Worm (Caenorhabditis elegans) whole organism, L4 larva: ENCODE data around the gene irld-57.

Experiments used
- F10B5.3 ChIP-seq: sonication (generic microtip); optimal IDR thresholded peaks from 2 replicates; lab custom pipeline; 2016; ENCODE audit warnings: mild to moderate bottlenecking, missing genetic modification characterization, missing compliant biosample characterization
- T26A8.4 ChIP-seq: fragments of 200-800 bp; sonication (Bioruptor generic); IDR thresholded peaks from 2 replicates; pipeline ENCODE4 v1.3.6; 2022; ENCODE audit warnings: missing genetic modification characterization, missing compliant biosample characterization
- Y48G9A.11 ChIP-seq: fragments of 200-800 bp; sonication (Bioruptor generic); IDR thresholded peaks from 2 replicates; pipeline ENCODE4 v1.3.6; 2022; ENCODE audit warnings: missing genetic modification reagents, missing genetic modification characterization, missing compliant biosample characterization
- Y5F2A.4 ChIP-seq: fragments of 200-800 bp; sonication (Bioruptor generic); optimal IDR thresholded peaks from 2 replicates; lab custom pipeline; 2018; ENCODE audit warnings: mild to moderate bottlenecking, missing genetic modification characterization, missing compliant biosample characterization
- ZK546.5 ChIP-seq, 2 experiments: sonication (generic microtip); optimal IDR thresholded peaks; 2 replicates each; lab custom pipeline; 2017; ENCODE audit warnings: missing biosample characterization in 2 of 2, missing genetic modification characterization in 2 of 2
- aha-1 ChIP-seq: fragments of 150-350 bp; peaks from one replicate; lab custom pipeline; 2014; ENCODE audit warnings: missing biosample characterization, missing genetic modification characterization
- aly-2 ChIP-seq: sonication (generic microtip); optimal IDR thresholded peaks from 2 replicates; lab custom pipeline; 2018; ENCODE audit warnings: missing biosample characterization, missing genetic modification characterization
- ceh-20 ChIP-seq: fragments of 200-800 bp; sonication (Bioruptor generic); IDR thresholded peaks from 2 replicates; pipeline ENCODE4 v1.3.6; 2022; ENCODE audit warnings: missing genetic modification reagents, missing genetic modification characterization, missing compliant biosample characterization
- ceh-44 ChIP-seq: fragments of 200-800 bp; sonication (Bioruptor generic); IDR thresholded peaks from 2 replicates; pipeline ENCODE4 v1.3.6; 2022; ENCODE audit warnings: missing genetic modification reagents, missing genetic modification characterization, missing compliant biosample characterization
- ces-1 ChIP-seq: fragments of 150-350 bp; sonication (generic microtip); optimal IDR thresholded peaks from 4 replicates; lab custom pipeline; 2014; ENCODE audit warnings: missing biosample characterization, missing genetic modification reagents, missing genetic modification characterization
- ctbp-1 ChIP-seq: fragments of 200-800 bp; sonication (Bioruptor generic); IDR thresholded peaks from 2 replicates; pipeline ENCODE4 v1.3.6; 2022; ENCODE audit warnings: missing genetic modification reagents, missing genetic modification characterization, missing compliant biosample characterization
- daf-8 ChIP-seq: fragments of 200-800 bp; sonication (Bioruptor generic); IDR thresholded peaks from 2 replicates; pipeline ENCODE4 v1.3.6; 2022; ENCODE audit warnings: missing genetic modification characterization, missing compliant biosample characterization
- dmd-6 ChIP-seq: fragments of 200-800 bp; sonication (Bioruptor generic); IDR thresholded peaks from 2 replicates; pipeline ENCODE4 v1.3.6; 2022; ENCODE audit warnings: missing genetic modification reagents, missing genetic modification characterization, missing compliant biosample characterization
- gei-8 ChIP-seq: fragments of 200-800 bp; sonication (Bioruptor generic); optimal IDR thresholded peaks from 2 replicates; lab custom pipeline; 2018; ENCODE audit warnings: mild to moderate bottlenecking, missing genetic modification characterization, missing compliant biosample characterization
- lim-7 ChIP-seq: fragments of 200-800 bp; sonication (Bioruptor generic); IDR thresholded peaks from 2 replicates; pipeline ENCODE4 v1.3.6; 2022; ENCODE audit warnings: missing genetic modification characterization, missing compliant biosample characterization
- lin-1 ChIP-seq: fragments of 200-800 bp; sonication (Bioruptor generic); IDR thresholded peaks from 2 replicates; pipeline ENCODE4 v1.3.6; 2022; ENCODE audit warnings: missing genetic modification reagents, missing genetic modification characterization, missing compliant biosample characterization
- lin-15B ChIP-seq: fragments of 150-350 bp; sonication (generic microtip); optimal IDR thresholded peaks from 3 replicates; lab custom pipeline; 2014; ENCODE audit warnings: missing biosample characterization, missing genetic modification characterization
- lsy-2 ChIP-seq, 2 experiments: fragments of 150-350 bp in 1 of 2; sonication (generic microtip) in 1 of 2; optimal IDR thresholded peaks; 2 replicates each; lab custom pipeline; 2014 to 2017; ENCODE audit warnings: missing biosample characterization in 2 of 2, missing genetic modification characterization in 2 of 2
- nhr-10 ChIP-seq: fragments of 150-350 bp; optimal IDR thresholded peaks from 2 replicates; lab custom pipeline; 2014; ENCODE audit warnings: missing biosample characterization, missing genetic modification characterization
- nhr-28 ChIP-seq: fragments of 150-350 bp; optimal IDR thresholded peaks from 2 replicates; lab custom pipeline; 2014; ENCODE audit warnings: missing biosample characterization, missing genetic modification characterization
- nhr-6 ChIP-seq: fragments of 150-350 bp; optimal IDR thresholded peaks from 2 replicates; lab custom pipeline; 2014; ENCODE audit warnings: missing biosample characterization, missing genetic modification characterization
- nhr-77 ChIP-seq: fragments of 150-350 bp; optimal IDR thresholded peaks from 2 replicates; lab custom pipeline; 2014; ENCODE audit warnings: missing biosample characterization, missing genetic modification characterization
- php-3 ChIP-seq: fragments of 200-800 bp; sonication (Bioruptor generic); IDR thresholded peaks from 2 replicates; pipeline ENCODE4 v1.3.6; 2022; ENCODE audit warnings: missing genetic modification reagents, missing genetic modification characterization, missing compliant biosample characterization
- rbr-2 ChIP-seq: sonication (generic microtip); optimal IDR thresholded peaks from 2 replicates; lab custom pipeline; 2016; ENCODE audit warnings: missing genotype, missing genetic modification characterization, missing compliant biosample characterization
- sdz-12 ChIP-seq: fragments of 200-800 bp; sonication (Bioruptor generic); optimal IDR thresholded peaks from 2 replicates; lab custom pipeline; 2018; ENCODE audit warnings: mild to moderate bottlenecking, missing genetic modification characterization, missing compliant biosample characterization
- set-16 ChIP-seq: fragments of 200-800 bp; sonication (Bioruptor generic); IDR thresholded peaks from 2 replicates; pipeline ENCODE4 v1.3.6; 2022; ENCODE audit warnings: missing genetic modification reagents, missing genetic modification characterization, missing compliant biosample characterization
- spr-1 ChIP-seq: sonication (generic microtip); optimal IDR thresholded peaks from 2 replicates; lab custom pipeline; 2016; ENCODE audit warnings: mild to moderate bottlenecking, missing genetic modification characterization, missing compliant biosample characterization
- tag-97 ChIP-seq: fragments of 200-800 bp; sonication (Bioruptor generic); IDR thresholded peaks from 2 replicates; pipeline ENCODE4 v1.3.6; 2022; ENCODE audit warnings: missing genetic modification characterization, missing compliant biosample characterization
- tra-1 ChIP-seq: fragments of 200-800 bp; sonication (Bioruptor generic); IDR thresholded peaks from 2 replicates; pipeline ENCODE4 v1.3.6; 2022; ENCODE audit warnings: missing genetic modification reagents, missing genetic modification characterization, missing compliant biosample characterization
- unc-62 ChIP-seq, 3 experiments: fragments of 150-350 bp in 1 of 3; sonication (generic microtip); optimal IDR thresholded peaks in 2 of 3; peaks in 1 of 3; 1 replicate in 1 of 3; 2 replicates in 2 of 3; lab custom pipeline; 2014 to 2017; ENCODE audit warnings: missing biosample characterization in 3 of 3, missing genetic modification characterization in 3 of 3, missing genetic modification reagents in 3 of 3, missing genotype in 1 of 3
- zag-1 ChIP-seq: fragments of 150-350 bp; optimal IDR thresholded peaks from 2 replicates; lab custom pipeline; 2014; ENCODE audit warnings: missing biosample characterization, missing genetic modification characterization
- zfp-2 ChIP-seq: sonication (generic microtip); optimal IDR thresholded peaks from 2 replicates; lab custom pipeline; 2016; ENCODE audit warnings: mild to moderate bottlenecking, missing genetic modification characterization, missing compliant biosample characterization
- ztf-7 ChIP-seq: fragments of 150-350 bp; optimal IDR thresholded peaks from 2 replicates; lab custom pipeline; 2014; ENCODE audit warnings: missing biosample characterization, missing genetic modification characterization

Gene irld-57

ce11 chrV:15711898-15712297, 14.6 kb downstream of the irld-57 start, which contains the start of gene str-101:
str-101 (minus strand) TSS chrV:15711998.
- TF ChIP-seq set-16 (GFP tag; lab: Robert Waterston, UW) = no peak

- TF ChIP-seq zag-1 (tag; lab: Kevin White, UChicago) (no peak), set-16 (GFP tag; lab: Robert Waterston, UW) (no peak), aly-2 (tag; lab: Kevin White, UChicago) (no peak), sdz-12 (GFP tag; lab: Kevin White, UChicago) (no peak), nhr-10 (tag; lab: Kevin White, UChicago) (no peak), ZK546.5 (tag; optimal IDR thresholded peaks at IDR 0.05; lab: Kevin White, UChicago) (no peak), lsy-2 (tag; optimal IDR thresholded peaks at IDR 0.05; lab: Kevin White, UChicago) (no peak), ceh-44 (GFP tag; lab: Robert Waterston, UW) (no peak), F10B5.3 (tag; lab: Kevin White, UChicago) (no peak), spr-1 (no peak), nhr-6 (tag; lab: Kevin White, UChicago) (no peak), unc-62 (GFP tag; optimal IDR thresholded peaks at IDR 0.05 in 1 of 2; lab: Kevin White, UChicago) (no peak), unc-62 (tag; optimal IDR thresholded peaks at IDR 0.05; lab: Kevin White, UChicago) (no peak), tag-97 (GFP tag; lab: Robert Waterston, UW) (no peak), php-3 (GFP tag; lab: Robert Waterston, UW) (no peak), lin-15B (no peak), nhr-77 (tag; lab: Kevin White, UChicago) (no peak), lim-7 (no peak)
Measured at ce11 chrV:15710401-15710800, 16.1 kb downstream of the irld-57 start, which contains the start of gene Y6E2A.1. Y6E2A.1 (minus strand) TSS chrV:15710501.

- TF ChIP-seq gei-8 (no peak), ceh-20 (GFP tag; lab: Robert Waterston, UW) (0 out of 2 replicates have a peak, but pooled peaks have one; percentile 20), tra-1 (GFP tag; lab: Robert Waterston, UW) (0 out of 2 replicates have a peak, but pooled peaks have one; percentile 31), zfp-2 (tag; lab: Kevin White, UChicago) (no peak), ctbp-1 (GFP tag; lab: Robert Waterston, UW) (no peak), nhr-28 (tag; lab: Kevin White, UChicago) (peak; percentile 55), daf-8 (no peak), set-16 (GFP tag; lab: Robert Waterston, UW) (no peak), unc-62 (GFP tag; optimal IDR thresholded peaks at IDR 0.05 in 1 of 2; lab: Kevin White, UChicago) (peak in 1 of 2 experiments; percentile 81), unc-62 (tag; optimal IDR thresholded peaks at IDR 0.05; lab: Kevin White, UChicago) (no peak), ztf-7 (tag; lab: Kevin White, UChicago) (no peak)
- TF ChIP-seq, all 104 proteins: peak for 4
Measured at ce11 chrV:15707982-15708381, 18.5 kb downstream of the irld-57 start.

- no peak for TF ChIP-seq rbr-2 (tag; lab: Kevin White, UChicago)
- TF ChIP-seq aha-1 (tag; lab: Kevin White, UChicago) = no peak
- no peak for TF ChIP-seq lin-1 (GFP tag; lab: Robert Waterston, UW)
- no peak for TF ChIP-seq ces-1
- no peak for TF ChIP-seq Y5F2A.4 (GFP tag; lab: Kevin White, UChicago)
- TF ChIP-seq Y48G9A.11 (GFP tag; lab: Robert Waterston, UW) = no peak
- peak; percentile 21; the same call in 1 of the 2 replicates for TF ChIP-seq dmd-6 (GFP tag; lab: Robert Waterston, UW)
- peak; percentile 7 for TF ChIP-seq nhr-28 (tag; lab: Kevin White, UChicago)
- TF ChIP-seq, all 104 proteins: peak for 2
Measured at ce11 chrV:15704745-15705144, 21.8 kb downstream of the irld-57 start, which contains the start of gene twk-34. twk-34 (plus strand) TSS chrV:15704960.

ce11 chrV:15702263-15702662, 24.2 kb downstream of the irld-57 start, which contains the start of gene nhr-53:
nhr-53 (minus strand) TSS chrV:15702363.
- TF ChIP-seq T26A8.4 = no peak
